Fruit fly (Drosophila melanogaster) whole organism, embryonic: ENCODE data around the gene Plap.

Experiments
- BEAF-32 ChIP-seq: fragments of 200-800 bp; sonication (Bioruptor generic); optimal IDR thresholded peaks from 3 replicates; lab custom pipeline; 2017; ENCODE audit warnings: missing biosample characterization, missing genetic modification characterization, mild to moderate bottlenecking, moderate library complexity, missing genetic modification reagents
- CG10209 ChIP-seq: fragments of 200-800 bp; sonication (Bioruptor generic); optimal IDR thresholded peaks from 3 replicates; lab custom pipeline; 2017; ENCODE audit warnings: missing biosample characterization, mild to moderate bottlenecking, missing genetic modification characterization, missing genetic modification reagents
- CG1024 ChIP-seq: fragments of 200-800 bp; sonication (Bioruptor generic); IDR thresholded peaks from 2 replicates; pipeline ENCODE4 v1.3.6; 2022; ENCODE audit warnings: missing biosample characterization, missing genetic modification characterization
- CG10321 ChIP-seq: fragments of 200-800 bp; sonication (Bioruptor generic); IDR thresholded peaks from 2 replicates; pipeline ENCODE4 v1.3.6; 2022; ENCODE audit warnings: missing biosample characterization, missing genetic modification characterization
- CG10462 ChIP-seq: fragments of 200-800 bp; sonication (Bioruptor generic); optimal IDR thresholded peaks from 2 replicates; lab custom pipeline; 2016; ENCODE audit warnings: missing biosample characterization, missing genetic modification characterization
- CG11093 ChIP-seq: fragments of 200-800 bp; sonication (Bioruptor generic); IDR thresholded peaks from 3 replicates; pipeline ENCODE4 v1.3.6; 2022; ENCODE audit warnings: missing biosample characterization, missing genetic modification characterization
- CG11247 ChIP-seq: fragments of 200-800 bp; sonication (Bioruptor generic); IDR thresholded peaks from 2 replicates; pipeline ENCODE4 v1.3.6; 2022; ENCODE audit warnings: missing biosample characterization, missing genetic modification characterization
- CG11560 ChIP-seq: fragments of 200-800 bp; sonication (Bioruptor generic); IDR thresholded peaks from 3 replicates; pipeline ENCODE4 v1.3.6; 2022; ENCODE audit warnings: missing biosample characterization, missing genetic modification characterization
- CG12071 ChIP-seq: fragments of 200-800 bp; sonication (Bioruptor generic); optimal IDR thresholded peaks from 3 replicates; lab custom pipeline; 2018; ENCODE audit warnings: missing biosample characterization, mild to moderate bottlenecking, missing genetic modification characterization
- CG12659 ChIP-seq: fragments of 200-800 bp; sonication (Bioruptor generic); optimal IDR thresholded peaks from 3 replicates; lab custom pipeline; 2017; ENCODE audit warnings: mild to moderate bottlenecking, missing biosample characterization, missing genetic modification reagents, missing genetic modification characterization
- CG13424 ChIP-seq: fragments of 200-800 bp; sonication (Bioruptor generic); optimal IDR thresholded peaks from 2 replicates; lab custom pipeline; 2019; ENCODE audit warnings: missing biosample characterization, mild to moderate bottlenecking, missing genetic modification characterization, moderate library complexity
- CG14965 ChIP-seq: fragments of 200-800 bp; sonication (Bioruptor generic); optimal IDR thresholded peaks from 2 replicates; lab custom pipeline; 2016; ENCODE audit warnings: missing biosample characterization, missing genetic modification characterization, borderline replicate concordance
- CG15269 ChIP-seq: fragments of 200-800 bp; sonication (Bioruptor generic); optimal IDR thresholded peaks from 2 replicates; lab custom pipeline; 2018; ENCODE audit warnings: missing biosample characterization, mild to moderate bottlenecking, missing genetic modification characterization, moderate library complexity
- CG15479 ChIP-seq: fragments of 200-800 bp; sonication (Bioruptor generic); optimal IDR thresholded peaks from 3 replicates; lab custom pipeline; 2019; ENCODE audit warnings: missing biosample characterization, mild to moderate bottlenecking, missing genetic modification characterization, moderate library complexity
- CG15514 ChIP-seq: fragments of 200-800 bp; sonication (Bioruptor generic); optimal IDR thresholded peaks from 3 replicates; lab custom pipeline; 2017; ENCODE audit warnings: missing biosample characterization, missing genetic modification characterization, mild to moderate bottlenecking, moderate library complexity, missing genetic modification reagents
- CG16779 ChIP-seq: fragments of 200-800 bp; sonication (Bioruptor generic); IDR thresholded peaks from 2 replicates; pipeline ENCODE4 v1.3.6; 2022; ENCODE audit warnings: missing biosample characterization, missing genetic modification characterization
- CG16813 ChIP-seq: fragments of 200-800 bp; sonication (Bioruptor generic); IDR thresholded peaks from 3 replicates; pipeline ENCODE4 v1.3.6; 2022; ENCODE audit warnings: missing biosample characterization, missing genetic modification characterization; ENCODE audit not compliant: partially characterized antibody
- CG17829 ChIP-seq: fragments of 200-800 bp; optimal IDR thresholded peaks from 2 replicates; lab custom pipeline; 2019; ENCODE audit warnings: missing biosample characterization, mild to moderate bottlenecking, missing genetic modification characterization, moderate library complexity
- CG2199 ChIP-seq: fragments of 200-800 bp; sonication (Bioruptor generic); IDR thresholded peaks from 3 replicates; pipeline ENCODE4 v1.3.6; 2022; ENCODE audit warnings: missing biosample characterization, missing genetic modification characterization
- CG34224 ChIP-seq: fragments of 200-800 bp; sonication (Bioruptor generic); IDR thresholded peaks from 3 replicates; pipeline ENCODE4 v1.3.6; 2022; ENCODE audit warnings: missing biosample characterization, missing genetic modification characterization; ENCODE audit not compliant: partially characterized antibody
- CG3847 ChIP-seq: fragments of 200-800 bp; sonication (Bioruptor generic); IDR thresholded peaks from 2 replicates; pipeline ENCODE4 v1.3.6; 2022; ENCODE audit warnings: missing biosample characterization, missing genetic modification characterization
- CG7839 ChIP-seq: fragments of 200-800 bp; sonication (Bioruptor generic); optimal IDR thresholded peaks from 3 replicates; lab custom pipeline; 2018; ENCODE audit warnings: missing biosample characterization, mild to moderate bottlenecking, missing genetic modification characterization, moderate library complexity
- CG7963 ChIP-seq: fragments of 200-800 bp; sonication (Bioruptor generic); IDR thresholded peaks from 3 replicates; pipeline ENCODE4 v1.3.6; 2022; ENCODE audit warnings: missing biosample characterization, missing genetic modification characterization; ENCODE audit not compliant: partially characterized antibody
- CG9437 ChIP-seq: fragments of 200-800 bp; sonication (Bioruptor generic); optimal IDR thresholded peaks from 2 replicates; lab custom pipeline; 2018; ENCODE audit warnings: missing biosample characterization, mild to moderate bottlenecking, missing genetic modification characterization
- CG9797 ChIP-seq: fragments of 200-800 bp; sonication (Bioruptor generic); optimal IDR thresholded peaks from 3 replicates; lab custom pipeline; 2018; ENCODE audit warnings: missing biosample characterization, mild to moderate bottlenecking, missing genetic modification characterization
- CG9876 ChIP-seq: fragments of 200-800 bp; sonication (Bioruptor generic); optimal IDR thresholded peaks from 2 replicates; lab custom pipeline; 2016; ENCODE audit warnings: missing biosample characterization, missing genetic modification characterization
- Dfd ChIP-seq, 2 experiments: fragments of >200 bp; optimal IDR thresholded peaks; 2 replicates each; lab custom pipeline; 2017; ENCODE audit warnings: missing biosample characterization in 2 of 2, missing genetic modification characterization in 2 of 2
- Dref ChIP-seq: fragments of 200-800 bp; sonication (Bioruptor generic); IDR thresholded peaks from 2 replicates; pipeline ENCODE4 v1.3.6; 2022; ENCODE audit warnings: missing biosample characterization, missing genetic modification characterization
- Med ChIP-seq: fragments of 200-800 bp; sonication (Bioruptor generic); peaks from one replicate; lab custom pipeline; 2016; ENCODE audit warnings: missing biosample characterization, missing genetic modification characterization, mild to moderate bottlenecking, inconsistent platforms, moderate library complexity
- Myb ChIP-seq: fragments of 200-800 bp; sonication (Bioruptor generic); optimal IDR thresholded peaks from 2 replicates; lab custom pipeline; 2016; ENCODE audit warnings: missing biosample characterization, missing genetic modification characterization
- NK7.1 ChIP-seq: fragments of 200-800 bp; sonication (Bioruptor generic); optimal IDR thresholded peaks from 3 replicates; lab custom pipeline; 2016; ENCODE audit warnings: missing biosample characterization, missing genetic modification characterization
- Spps ChIP-seq: fragments of 200-800 bp; sonication (Bioruptor generic); optimal IDR thresholded peaks from 2 replicates; lab custom pipeline; 2018; ENCODE audit warnings: missing biosample characterization, mild to moderate bottlenecking, missing genetic modification characterization
- Sry-δ ChIP-seq: fragments of 200-800 bp; sonication (Bioruptor generic); optimal IDR thresholded peaks from 2 replicates; lab custom pipeline; 2016; ENCODE audit warnings: missing biosample characterization, missing genetic modification characterization
- Stat92E ChIP-seq, 3 experiments: fragments of >200 bp in 2 of 3; fragments of 200-800 bp in 1 of 3; sonication (Bioruptor generic) in 1 of 3; optimal IDR thresholded peaks; 2 replicates each; lab custom pipeline; 2017 to 2019; ENCODE audit warnings: missing biosample characterization in 3 of 3, missing genetic modification characterization in 3 of 3, mild to moderate bottlenecking in 1 of 3, moderate library complexity in 1 of 3
- Tbp ChIP-seq: fragments of >200 bp; optimal IDR thresholded peaks from 2 replicates; lab custom pipeline; 2018; ENCODE audit warnings: missing biosample characterization, missing genetic modification characterization
- abd-A ChIP-seq: fragments of 200-800 bp; sonication (Bioruptor generic); optimal IDR thresholded peaks from 3 replicates; lab custom pipeline; 2019; ENCODE audit warnings: missing biosample characterization, mild to moderate bottlenecking, missing genetic modification characterization, moderate library complexity
- cg ChIP-seq: fragments of 200-800 bp; sonication (Bioruptor generic); optimal IDR thresholded peaks from 3 replicates; lab custom pipeline; 2019; ENCODE audit warnings: missing biosample characterization, mild to moderate bottlenecking, missing genetic modification characterization, moderate library complexity
- dati ChIP-seq: fragments of 200-800 bp; sonication (Bioruptor generic); IDR thresholded peaks from 2 replicates; pipeline ENCODE4 v1.3.6; 2022; ENCODE audit warnings: missing biosample characterization, missing genetic modification characterization
- ems ChIP-seq: fragments of 200-800 bp; sonication (Bioruptor generic); optimal IDR thresholded peaks from 3 replicates; lab custom pipeline; 2016; ENCODE audit warnings: missing biosample characterization, missing genetic modification characterization
- fd102C ChIP-seq: fragments of 200-800 bp; sonication (Bioruptor generic); optimal IDR thresholded peaks from 2 replicates; lab custom pipeline; 2018; ENCODE audit warnings: missing biosample characterization, mild to moderate bottlenecking, missing genetic modification characterization, moderate library complexity
- lola ChIP-seq, 3 experiments: fragments of >200 bp in 2 of 3; fragments of 200-800 bp in 1 of 3; sonication (Bioruptor generic) in 1 of 3; optimal IDR thresholded peaks; 2 replicates each; lab custom pipeline; 2017 to 2019; ENCODE audit warnings: missing biosample characterization in 3 of 3, missing genetic modification characterization in 3 of 3, mild to moderate bottlenecking in 1 of 3, moderate library complexity in 1 of 3
- mam ChIP-seq: fragments of 200-800 bp; sonication (Bioruptor generic); optimal IDR thresholded peaks from 3 replicates; lab custom pipeline; 2016; ENCODE audit warnings: missing biosample characterization, missing genetic modification characterization
- nau ChIP-seq: fragments of 200-800 bp; sonication (Bioruptor generic); optimal IDR thresholded peaks from 3 replicates; lab custom pipeline; 2017; ENCODE audit warnings: missing biosample characterization, mild to moderate bottlenecking, missing genetic modification characterization, missing genetic modification reagents
- pb ChIP-seq: fragments of 200-800 bp; sonication (Bioruptor generic); optimal IDR thresholded peaks from 3 replicates; lab custom pipeline; 2016; ENCODE audit warnings: missing biosample characterization, missing genetic modification characterization
- pnt ChIP-seq: fragments of 200-800 bp; sonication (Bioruptor generic); optimal IDR thresholded peaks from 3 replicates; lab custom pipeline; 2016; ENCODE audit warnings: missing biosample characterization, missing genetic modification characterization
- pum ChIP-seq: fragments of 200-800 bp; sonication (Bioruptor generic); optimal IDR thresholded peaks from 2 replicates; lab custom pipeline; 2016; ENCODE audit warnings: missing biosample characterization, missing genetic modification characterization
- schlank ChIP-seq: fragments of 200-800 bp; sonication (Bioruptor generic); optimal IDR thresholded peaks from 2 replicates; lab custom pipeline; 2018; ENCODE audit warnings: missing biosample characterization, mild to moderate bottlenecking, missing genetic modification characterization
- tgo ChIP-seq: fragments of 200-800 bp; sonication (Bioruptor generic); IDR thresholded peaks from 3 replicates; pipeline ENCODE4 v1.3.6; 2022; ENCODE audit warnings: missing biosample characterization, missing genetic modification characterization
- tup ChIP-seq: fragments of 200-800 bp; sonication (Bioruptor generic); optimal IDR thresholded peaks from 2 replicates; lab custom pipeline; 2016; ENCODE audit warnings: missing biosample characterization, mild to moderate bottlenecking, missing genetic modification characterization, moderate library complexity
- z ChIP-seq: fragments of 200-800 bp; sonication (Bioruptor generic); IDR thresholded peaks from 3 replicates; pipeline ENCODE4 v1.3.6; 2022; ENCODE audit warnings: missing biosample characterization, missing genetic modification characterization
- zfh2 ChIP-seq: fragments of 200-800 bp; sonication (Bioruptor generic); optimal IDR thresholded peaks from 2 replicates; lab custom pipeline; 2016; ENCODE audit warnings: missing biosample characterization, missing genetic modification characterization

The Plap gene

DNA sequence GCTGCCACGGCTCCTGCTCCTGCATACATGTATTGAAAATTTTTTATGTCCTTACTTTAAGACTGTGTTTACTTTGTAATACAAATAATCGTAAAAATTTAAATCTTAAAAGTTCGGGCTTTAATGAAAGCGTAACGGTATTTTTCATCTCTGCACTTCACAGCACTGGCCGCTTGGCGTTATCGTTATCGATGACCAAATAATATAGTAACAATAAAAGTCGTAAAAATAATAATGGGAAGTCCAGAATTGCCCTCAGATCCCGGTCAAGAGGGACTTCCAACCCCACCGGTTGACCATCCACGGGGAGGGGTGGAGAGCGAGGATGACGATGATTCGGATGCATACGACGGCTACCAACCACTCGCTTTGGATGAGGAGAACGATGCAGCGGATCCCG is 3.8 kb downstream of the Plap start, which contains the start of gene CG14341:
TSS of gene CG14341 (plus strand) at position 181 of the 400 bp plus-strand sequence.
- no peak for TF ChIP-seq dati
- peak; percentile 35 for TF ChIP-seq BEAF-32 (GFP tag; lab: Kevin White, UChicago)
- no peak for TF ChIP-seq CG15514
- no peak for TF ChIP-seq CG11247 (GFP tag; lab: Robert Waterston, UW)
- no peak for TF ChIP-seq CG10321 (GFP tag; lab: Robert Waterston, UW)
- TF ChIP-seq pb (GFP tag; lab: Kevin White, UChicago) = no peak
- TF ChIP-seq fd102C (GFP tag; lab: Kevin White, UChicago) = no peak
- TF ChIP-seq CG13424 (tag; lab: Kevin White, UChicago) = no peak
- peak; percentile 33; the same call in 2 of the 3 replicates for TF ChIP-seq CG34224
- TF ChIP-seq CG2199 (GFP tag; lab: Robert Waterston, UW) = no peak
- TF ChIP-seq nau (GFP tag; lab: Kevin White, UChicago) = no peak
- TF ChIP-seq CG15269 = no peak
- no peak for TF ChIP-seq CG9797 (GFP tag; lab: Kevin White, UChicago)
- peak; percentile 64 for TF ChIP-seq Dref (GFP tag; lab: Robert Waterston, UW)
- no peak for TF ChIP-seq CG11093 (GFP tag; lab: Robert Waterston, UW)
- no peak for TF ChIP-seq CG10209 (GFP tag; lab: Kevin White, UChicago)
- no peak for TF ChIP-seq CG15479 (GFP tag; lab: Kevin White, UChicago)
- TF ChIP-seq CG3847 (GFP tag; lab: Robert Waterston, UW) = no peak
- TF ChIP-seq z = no peak
- TF ChIP-seq schlank (tag; lab: Kevin White, UChicago) = no peak
- TF ChIP-seq CG12071 (GFP tag; lab: Kevin White, UChicago) = no peak
- no peak for TF ChIP-seq CG16779
- TF ChIP-seq CG12659 = peak; percentile 2
- no peak for TF ChIP-seq CG7839
- no peak for TF ChIP-seq zfh2 (GFP tag; lab: Kevin White, UChicago)
- no peak for TF ChIP-seq mam (GFP tag; lab: Kevin White, UChicago)
- TF ChIP-seq CG17829 (tag; lab: Kevin White, UChicago) = no peak
- peak; percentile 91 for TF ChIP-seq Myb (GFP tag; lab: Kevin White, UChicago)
- TF ChIP-seq pnt (GFP tag; lab: Kevin White, UChicago) = no peak
- no peak for TF ChIP-seq Spps (tag; lab: Kevin White, UChicago)
- no peak for TF ChIP-seq CG16813 (GFP tag; lab: Robert Waterston, UW)
- TF ChIP-seq CG14965 (GFP tag; lab: Kevin White, UChicago) = no peak
- no peak for TF ChIP-seq ems (GFP tag; lab: Kevin White, UChicago)
- no peak for TF ChIP-seq Dfd (GFP tag; optimal IDR thresholded peaks at IDR 0.05; lab: Kevin White, UChicago)
- no peak for TF ChIP-seq pum (GFP tag; lab: Kevin White, UChicago)
- peak; percentile 21 for TF ChIP-seq Med (GFP tag; lab: Kevin White, UChicago)
- TF ChIP-seq CG7963 = no peak
- no peak for TF ChIP-seq NK7.1
- TF ChIP-seq cg (GFP tag; lab: Kevin White, UChicago) = no peak
- TF ChIP-seq lola (GFP tag; optimal IDR thresholded peaks at IDR 0.05; lab: Kevin White, UChicago) = no peak
- TF ChIP-seq CG9437 (GFP tag; lab: Kevin White, UChicago) = peak; percentile 49
- TF ChIP-seq Tbp (GFP tag; lab: Kevin White, UChicago) = no peak
- no peak for TF ChIP-seq CG9876 (GFP tag; lab: Kevin White, UChicago)
- TF ChIP-seq tgo (GFP tag; lab: Robert Waterston, UW) = no peak
- TF ChIP-seq tup (GFP tag; lab: Kevin White, UChicago) = no peak
- no peak for TF ChIP-seq CG11560 (tag; lab: Robert Waterston, UW)
- no peak for TF ChIP-seq CG10462 (GFP tag; lab: Kevin White, UChicago)
- peak; percentile 34 for TF ChIP-seq Sry-δ (GFP tag; lab: Kevin White, UChicago)
- no peak for TF ChIP-seq CG1024 (GFP tag; lab: Robert Waterston, UW)
- TF ChIP-seq Stat92E (GFP tag; optimal IDR thresholded peaks at IDR 0.05; lab: Kevin White, UChicago) = no peak
- TF ChIP-seq abd-A = no peak
